Worm (Caenorhabditis elegans): Measurements from ENCODE around the gene F07H5.10.

DNA sequence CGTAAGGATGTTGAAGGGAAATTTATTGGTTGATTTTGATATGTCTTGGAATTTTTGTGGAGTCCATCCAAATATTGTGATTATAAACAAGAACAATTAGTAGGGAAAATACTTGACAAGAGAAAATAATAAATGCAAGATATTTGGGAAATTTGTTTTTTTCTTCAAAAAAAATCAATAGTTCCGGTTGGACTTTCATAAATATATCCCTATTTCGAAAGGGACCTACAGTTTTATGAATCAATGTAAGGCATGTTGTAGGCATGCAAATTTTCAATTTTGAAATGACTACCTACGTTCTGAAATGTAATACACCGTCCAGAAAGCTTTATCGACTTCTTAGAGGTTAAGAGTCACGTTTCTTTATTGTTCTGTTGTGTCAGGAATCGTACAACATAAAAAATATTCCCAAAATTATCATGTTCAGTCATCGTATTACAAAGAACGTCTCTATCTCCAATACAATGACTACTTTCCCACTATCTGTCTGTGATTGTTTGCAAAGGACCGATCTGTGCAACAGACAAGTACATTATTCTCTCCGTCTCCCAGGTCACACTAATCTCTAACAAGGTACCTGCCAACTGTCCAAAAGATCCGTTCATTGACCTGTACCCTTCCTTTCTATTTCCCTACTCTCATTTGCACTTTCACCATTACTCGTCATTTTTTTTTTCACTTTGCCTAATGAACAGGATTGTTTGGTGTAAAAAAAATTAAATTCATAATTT lies 18.4 kb downstream of the F07H5.10 start, which contains the start of gene F07H5.13:
- TF ChIP-seq jun-1 (tag; optimal IDR thresholded peaks at IDR 0.05) = no peak
- no peak for TF ChIP-seq efl-1 (optimal IDR thresholded peaks at IDR 0.05)
- peak in 1 of 2 experiments; percentile 92 for TF ChIP-seq efl-1 (GFP tag; optimal IDR thresholded peaks at IDR 0.05 in 1 of 2)
- TF ChIP-seq nhr-47 (tag; optimal IDR thresholded peaks at IDR 0.05) = peak; percentile 58
- TF ChIP-seq mab-9 (GFP tag; IDR thresholded peaks at IDR 0.05) = no peak
